Worm (Caenorhabditis elegans): ENCODE results near the gene clc-2.

Gene clc-2

ce11 chrX:7416082-7416481 is 15.2 kb upstream of the clc-2 start, which contains the start of gene C10A4.1:
TSS of gene C10A4.1 (plus strand) at chrX:7416382.
- TF ChIP-seq dpl-1 (GFP tag; optimal IDR thresholded peaks at IDR 0.05) = no peak
- TF ChIP-seq lin-14 (GFP tag; optimal IDR thresholded peaks at IDR 0.05) = no peak
- no peak for TF ChIP-seq ztf-11 (tag; optimal IDR thresholded peaks at IDR 0.05)
- no peak for TF ChIP-seq C16A3.4 (tag; optimal IDR thresholded peaks at IDR 0.05)
- no peak for TF ChIP-seq unc-130 (tag; optimal IDR thresholded peaks at IDR 0.05)

- TF ChIP-seq swsn-7 (tag; optimal IDR thresholded peaks at IDR 0.05) = no peak
- no peak for TF ChIP-seq C34B4.2 (tag; optimal IDR thresholded peaks at IDR 0.05)
- TF ChIP-seq nhr-12 (tag; optimal IDR thresholded peaks at IDR 0.05) = no peak
- TF ChIP-seq lin-39 (tag; optimal IDR thresholded peaks at IDR 0.05) = no peak
- no peak for TF ChIP-seq hlh-17 (GFP tag; optimal IDR thresholded peaks at IDR 0.05; ENCODE audit: borderline replicate concordance)
- no peak for TF ChIP-seq efl-1 (optimal IDR thresholded peaks at IDR 0.05)
- TF ChIP-seq efl-1 (GFP tag; optimal IDR thresholded peaks at IDR 0.05 in 1 of 2) = no peak
- no peak for TF ChIP-seq nhr-85 (tag)
- no peak for TF ChIP-seq nhr-237 (tag; optimal IDR thresholded peaks at IDR 0.05)
These were observed 10.7 kb upstream of the clc-2 start, which contains the start of gene C10A4.9 for ce11 chrX:7420571-7420970. TSS of gene C10A4.9 (plus strand) at chrX:7420871.

ce11 chrX:7424813-7425212 is 6.5 kb upstream of the clc-2 start, which contains the start of gene mnm-2:
TSS of gene mnm-2 (minus strand) at chrX:7424913.
- no peak for TF ChIP-seq lin-39 (tag; optimal IDR thresholded peaks at IDR 0.05)
- TF ChIP-seq blmp-1 (tag; optimal IDR thresholded peaks at IDR 0.05) = no peak
- TF ChIP-seq Y116A8C.19 (tag; optimal IDR thresholded peaks at IDR 0.05; ENCODE audit: borderline replicate concordance) = no peak
- no peak for TF ChIP-seq ets-5 (GFP tag; IDR thresholded peaks at IDR 0.05)
- TF ChIP-seq fkh-8 (tag; optimal IDR thresholded peaks at IDR 0.05) = no peak
- TF ChIP-seq C04F5.9 (tag; optimal IDR thresholded peaks at IDR 0.05) = no peak
- no peak for TF ChIP-seq dsc-1 (tag; optimal IDR thresholded peaks at IDR 0.05)
- TF ChIP-seq irx-1 (tag; optimal IDR thresholded peaks at IDR 0.05) = no peak
- no peak for TF ChIP-seq mef-2 (tag; optimal IDR thresholded peaks at IDR 0.05)
- no peak for TF ChIP-seq mdl-1 (tag; optimal IDR thresholded peaks at IDR 0.05)
- no peak for TF ChIP-seq dpl-1 (GFP tag; optimal IDR thresholded peaks at IDR 0.05)
- no peak for TF ChIP-seq lin-35 (GFP tag; optimal IDR thresholded peaks at IDR 0.05)
- no peak for TF ChIP-seq nhr-237 (tag; optimal IDR thresholded peaks at IDR 0.05)

- TF ChIP-seq mef-2 (tag; optimal IDR thresholded peaks at IDR 0.05) (no peak), ets-5 (GFP tag; IDR thresholded peaks at IDR 0.05) (no peak), swsn-7 (tag; optimal IDR thresholded peaks at IDR 0.05) (no peak), mab-9 (GFP tag; IDR thresholded peaks at IDR 0.05) (no peak), mdl-1 (tag; optimal IDR thresholded peaks at IDR 0.05) (no peak), lsy-2 (tag; optimal IDR thresholded peaks at IDR 0.05) (peak in 1 of 2 experiments; percentile 16), ces-1 (GFP tag; optimal IDR thresholded peaks at IDR 0.05) (no peak), blmp-1 (tag; optimal IDR thresholded peaks at IDR 0.05) (peak; percentile 86), unc-130 (tag; optimal IDR thresholded peaks at IDR 0.05) (no peak), lin-15B (tag; optimal IDR thresholded peaks at IDR 0.05) (no peak), sptf-1 (tag; optimal IDR thresholded peaks at IDR 0.05) (no peak), snpc-4 (tag; optimal IDR thresholded peaks at IDR 0.05) (no peak), aha-1 (tag; optimal IDR thresholded peaks at IDR 0.05) (no peak), zag-1 (tag; optimal IDR thresholded peaks at IDR 0.05) (no peak), tbx-2 (tag; optimal IDR thresholded peaks at IDR 0.05) (no peak), snu-23 (GFP tag; optimal IDR thresholded peaks at IDR 0.05) (peak; percentile 58), efl-1 (optimal IDR thresholded peaks at IDR 0.05) (no peak), efl-1 (GFP tag; optimal IDR thresholded peaks at IDR 0.05 in 1 of 2) (no peak), nhr-28 (tag; optimal IDR thresholded peaks at IDR 0.05) (no peak), nhr-84 (tag; optimal IDR thresholded peaks at IDR 0.05) (no peak), nhr-76 (tag; optimal IDR thresholded peaks at IDR 0.05) (no peak), fkh-4 (tag; optimal IDR thresholded peaks at IDR 0.05; ENCODE audit: borderline replicate concordance) (no peak), lir-3 (tag; optimal IDR thresholded peaks at IDR 0.05; ENCODE audit: poor library complexity) (no peak), nhr-20 (tag; optimal IDR thresholded peaks at IDR 0.05) (peak; percentile 49), lin-13 (GFP tag; optimal IDR thresholded peaks at IDR 0.05) (no peak), nhr-71 (tag; optimal IDR thresholded peaks at IDR 0.05) (peak; percentile 47), irx-1 (tag; optimal IDR thresholded peaks at IDR 0.05) (no peak), ceh-82 (tag; optimal IDR thresholded peaks at IDR 0.05) (no peak), pax-3 (tag; optimal IDR thresholded peaks at IDR 0.05) (no peak), zip-4 (GFP tag; optimal IDR thresholded peaks at IDR 0.05) (no peak), elt-3 (tag; optimal IDR thresholded peaks at IDR 0.05) (peak in 2 of 6 experiments; percentile 37 to 79), nhr-90 (tag; optimal IDR thresholded peaks at IDR 0.05; ENCODE audit: poor library complexity) (peak; percentile 23)
These were observed 782 bp upstream of the clc-2 start for ce11 chrX:7430483-7430882.

Measured in whole organism, L1 larva.